Worm (Caenorhabditis elegans) whole organism, late embryonic: ENCODE results near the gene Y71H2AM.6.

Experiments
- C08G9.2 ChIP-seq: sonication (generic microtip); optimal IDR thresholded peaks from 2 replicates; lab custom pipeline; 2016; ENCODE audit warnings: mild to moderate bottlenecking, missing genetic modification characterization, moderate library complexity, missing compliant biosample characterization
- ceh-18 ChIP-seq: sonication (generic microtip); optimal IDR thresholded peaks from 2 replicates; lab custom pipeline; 2016; ENCODE audit warnings: missing genetic modification characterization, missing compliant biosample characterization
- ceh-48 ChIP-seq: sonication (generic microtip); optimal IDR thresholded peaks from 2 replicates; lab custom pipeline; 2016; ENCODE audit warnings: missing genetic modification characterization, inconsistent platforms, missing compliant biosample characterization
- hlh-30 ChIP-seq: sonication (generic microtip); optimal IDR thresholded peaks from 2 replicates; lab custom pipeline; 2017; ENCODE audit warnings: antibody characterized with exemption, missing genetic modification characterization, missing compliant biosample characterization; ENCODE audit not compliant: insufficient read depth
- nfya-1 ChIP-seq: sonication (generic microtip); optimal IDR thresholded peaks from 2 replicates; lab custom pipeline; 2017; ENCODE audit warnings: missing genetic modification characterization, mild to moderate bottlenecking, missing compliant biosample characterization, antibody characterized with exemption, moderate library complexity
- pqm-1 ChIP-seq: sonication (generic microtip); optimal IDR thresholded peaks from 2 replicates; lab custom pipeline; 2016; ENCODE audit warnings: missing genetic modification characterization, missing compliant biosample characterization
- rnt-1 ChIP-seq: sonication (generic microtip); optimal IDR thresholded peaks from 2 replicates; lab custom pipeline; 2016; ENCODE audit warnings: missing genetic modification characterization, missing compliant biosample characterization
- unc-55 ChIP-seq: sonication (generic microtip); optimal IDR thresholded peaks from 2 replicates; lab custom pipeline; 2017; ENCODE audit warnings: missing biosample characterization, missing genetic modification reagents, missing genetic modification characterization
- ztf-16 ChIP-seq: sonication (generic microtip); optimal IDR thresholded peaks from 2 replicates; lab custom pipeline; 2017; ENCODE audit warnings: missing genetic modification characterization, missing compliant biosample characterization

- TF ChIP-seq rnt-1 (tag; lab: Kevin White, UChicago): no peak
- no peak for TF ChIP-seq pqm-1
- peak; percentile 95 for TF ChIP-seq nfya-1
- TF ChIP-seq ceh-18 (tag; lab: Kevin White, UChicago): no peak
- TF ChIP-seq hlh-30 (tag; lab: Kevin White, UChicago): no peak
- no peak for TF ChIP-seq C08G9.2 (tag; lab: Kevin White, UChicago)
- no peak for TF ChIP-seq ceh-48
- no peak for TF ChIP-seq ztf-16
- no peak for TF ChIP-seq unc-55 (GFP tag; lab: Kevin White, UChicago)
Observed at ce11 chrIII:2794057-2794456, 13.2 kb downstream of the Y71H2AM.6 start.
